Worm (Caenorhabditis elegans): ENCODE data around the gene F59A6.13.

DNA sequence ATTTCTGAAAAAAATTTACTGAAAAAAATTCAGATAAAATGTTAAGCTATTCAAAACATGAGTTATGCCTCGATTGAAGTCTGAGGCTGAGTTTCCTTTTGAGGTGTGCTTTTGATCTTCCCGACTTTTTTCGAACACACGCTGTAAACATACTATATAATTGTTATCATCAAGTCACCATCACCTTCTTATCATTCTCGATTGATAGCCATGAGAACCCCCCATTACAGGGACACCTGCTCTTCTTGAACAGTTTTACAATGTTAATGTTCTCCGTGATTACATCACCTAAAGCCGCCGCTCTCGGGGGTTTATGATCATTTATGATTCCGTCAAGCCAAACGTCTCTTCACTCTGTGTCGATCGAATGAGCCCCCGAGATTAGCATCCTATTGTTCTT, 38.5 kb upstream of the F59A6.13 start:
- TF ChIP-seq K11D2.4 (GFP tag; IDR thresholded peaks at IDR 0.05): no peak
- no peak for TF ChIP-seq D2030.7 (GFP tag; IDR thresholded peaks at IDR 0.05)
- no peak for TF ChIP-seq pha-4 (tag; optimal IDR thresholded peaks at IDR 0.05)
- no peak for TF ChIP-seq nfya-1 (tag; optimal IDR thresholded peaks at IDR 0.05; ENCODE audit: borderline replicate concordance, insufficient read depth)
